Fruit fly (Drosophila melanogaster) S2 (cell line): Measurements from ENCODE around the gene CG32299.

Experiments
- CG8478 ChIP-seq: fragments of >200 bp; optimal IDR thresholded peaks from 2 replicates; lab custom pipeline; 2018
- CTCF ChIP-seq, 2 experiments: fragments of >200 bp; optimal IDR thresholded peaks; 2 replicates each; lab custom pipeline; 2018

dm6 chr3L:2407945-2408344 is 17.2 kb upstream of the CG32299 start:
- TF ChIP-seq CG8478 (lab: Kevin White, UChicago) (no peak), CTCF (optimal IDR thresholded peaks at IDR 0.05; lab: Kevin White, UChicago) (no peak)
